Fruit fly (Drosophila melanogaster) whole organism, prepupa: ENCODE measurements around the gene PK2-R1.

Experiments used
- CG10631 ChIP-seq: fragments of 200-800 bp; sonication (Bioruptor generic); optimal IDR thresholded peaks from 2 replicates; lab custom pipeline; 2016; ENCODE audit warnings: missing biosample characterization, missing genetic modification characterization
- CG10669 ChIP-seq: fragments of 200-800 bp; sonication (Bioruptor generic); optimal IDR thresholded peaks from 3 replicates; lab custom pipeline; 2018; ENCODE audit warnings: missing biosample characterization, mild to moderate bottlenecking, missing genetic modification characterization, moderate library complexity
- CG11294 ChIP-seq: fragments of 200-800 bp; sonication (Bioruptor generic); IDR thresholded peaks from 2 replicates; pipeline ENCODE4 v1.3.6; 2022; ENCODE audit warnings: missing biosample characterization, missing genetic modification characterization
- CG15336 ChIP-seq: fragments of 200-800 bp; sonication (Bioruptor generic); IDR thresholded peaks from 2 replicates; pipeline ENCODE4 v1.3.6; 2022; ENCODE audit warnings: missing biosample characterization, missing genetic modification characterization
- CG1621 ChIP-seq: fragments of 200-800 bp; sonication (Bioruptor generic); optimal IDR thresholded peaks from 3 replicates; lab custom pipeline; 2018; ENCODE audit warnings: missing biosample characterization, mild to moderate bottlenecking, missing genetic modification characterization
- CG16779 ChIP-seq: fragments of 200-800 bp; sonication (Bioruptor generic); optimal IDR thresholded peaks from 3 replicates; lab custom pipeline; 2017; ENCODE audit warnings: missing biosample characterization, mild to moderate bottlenecking, missing genetic modification characterization
- CG3032 ChIP-seq: fragments of 200-800 bp; optimal IDR thresholded peaks from 2 replicates; lab custom pipeline; 2019; ENCODE audit warnings: missing biosample characterization, mild to moderate bottlenecking, missing genetic modification characterization, moderate library complexity
- CG31627 ChIP-seq: fragments of 200-800 bp; sonication (Bioruptor generic); optimal IDR thresholded peaks from 3 replicates; lab custom pipeline; 2016; ENCODE audit warnings: missing biosample characterization, missing genetic modification characterization
- CG32006 ChIP-seq: fragments of 200-800 bp; sonication (Bioruptor generic); optimal IDR thresholded peaks from 3 replicates; lab custom pipeline; 2017; ENCODE audit warnings: missing biosample characterization, mild to moderate bottlenecking, missing genetic modification characterization
- CG34406 ChIP-seq: fragments of 200-800 bp; sonication (Bioruptor generic); optimal IDR thresholded peaks from 3 replicates; lab custom pipeline; 2016; ENCODE audit warnings: missing biosample characterization, missing genetic modification characterization
- CG3919 ChIP-seq: fragments of 200-800 bp; sonication (Bioruptor generic); optimal IDR thresholded peaks from 3 replicates; lab custom pipeline; 2016; ENCODE audit warnings: missing biosample characterization, missing genetic modification characterization
- CG4318 ChIP-seq: fragments of 200-800 bp; sonication (Bioruptor generic); optimal IDR thresholded peaks from 3 replicates; lab custom pipeline; 2017; ENCODE audit warnings: missing biosample characterization, mild to moderate bottlenecking, missing genetic modification characterization
- CG6163 ChIP-seq: fragments of 200-800 bp; sonication (Bioruptor generic); IDR thresholded peaks from 3 replicates; pipeline ENCODE4 v1.3.6; 2022; ENCODE audit warnings: missing biosample characterization, missing genetic modification characterization
- CG6276 ChIP-seq: fragments of 200-800 bp; sonication (Bioruptor generic); optimal IDR thresholded peaks from 2 replicates; lab custom pipeline; 2017; ENCODE audit warnings: missing biosample characterization, mild to moderate bottlenecking, missing genetic modification characterization
- CG6808 ChIP-seq: fragments of 200-800 bp; sonication (Bioruptor generic); optimal IDR thresholded peaks from 3 replicates; lab custom pipeline; 2017; ENCODE audit warnings: missing biosample characterization, missing genetic modification characterization, mild to moderate bottlenecking, moderate library complexity, missing genetic modification reagents
- CG6854 ChIP-seq: fragments of 200-800 bp; sonication (Bioruptor generic); optimal IDR thresholded peaks from 2 replicates; lab custom pipeline; 2017; ENCODE audit warnings: missing biosample characterization, mild to moderate bottlenecking, missing genetic modification characterization
- CG8119 ChIP-seq: fragments of 200-800 bp; sonication (Bioruptor generic); IDR thresholded peaks from 3 replicates; pipeline ENCODE4 v1.3.6; 2022; ENCODE audit warnings: missing biosample characterization, missing genetic modification characterization
- CG8319 ChIP-seq: fragments of 200-800 bp; sonication (Bioruptor generic); optimal IDR thresholded peaks from 3 replicates; lab custom pipeline; 2016; ENCODE audit warnings: missing biosample characterization, missing genetic modification characterization
- CG8632 ChIP-seq: fragments of 200-800 bp; sonication (Bioruptor generic); optimal IDR thresholded peaks from 3 replicates; lab custom pipeline; 2016; ENCODE audit warnings: missing biosample characterization, missing genetic modification characterization
- CG9139 ChIP-seq: fragments of 200-800 bp; sonication (Bioruptor generic); optimal IDR thresholded peaks from 3 replicates; lab custom pipeline; 2017; ENCODE audit warnings: missing biosample characterization, mild to moderate bottlenecking, missing genetic modification characterization
- Eip75B ChIP-seq: fragments of 200-800 bp; sonication (Bioruptor generic); optimal IDR thresholded peaks from 3 replicates; lab custom pipeline; 2016; ENCODE audit warnings: missing biosample characterization, missing genetic modification characterization
- Eip93F ChIP-seq: fragments of 200-800 bp; sonication (Bioruptor generic); optimal IDR thresholded peaks from 2 replicates; lab custom pipeline; 2016; ENCODE audit warnings: missing biosample characterization, mild to moderate bottlenecking, missing genetic modification characterization
- Ets21C ChIP-seq: fragments of 200-800 bp; sonication (Bioruptor generic); optimal IDR thresholded peaks from 3 replicates; lab custom pipeline; 2016; ENCODE audit warnings: missing biosample characterization, missing genetic modification characterization
- Ets96B ChIP-seq: fragments of 200-800 bp; optimal IDR thresholded peaks from 2 replicates; lab custom pipeline; 2019; ENCODE audit warnings: missing biosample characterization, mild to moderate bottlenecking, missing genetic modification characterization, moderate library complexity
- Gug ChIP-seq: fragments of 200-800 bp; sonication (Bioruptor generic); IDR thresholded peaks from 2 replicates; pipeline ENCODE4 v1.3.6; 2022; ENCODE audit warnings: missing biosample characterization, missing genetic modification characterization
- Hr38 ChIP-seq: sonication (Bioruptor generic); optimal IDR thresholded peaks from 2 replicates; lab custom pipeline; 2016; ENCODE audit warnings: missing biosample characterization, missing genetic modification characterization
- Hr39 ChIP-seq: fragments of 200-800 bp; sonication (Bioruptor generic); optimal IDR thresholded peaks from 2 replicates; lab custom pipeline; 2016; ENCODE audit warnings: missing biosample characterization, missing genetic modification characterization
- Hr4 ChIP-seq: fragments of 200-800 bp; sonication (Bioruptor generic); optimal IDR thresholded peaks from 3 replicates; lab custom pipeline; 2016; ENCODE audit warnings: missing biosample characterization, missing genetic modification characterization
- Lpt ChIP-seq: fragments of 200-800 bp; sonication (Bioruptor generic); optimal IDR thresholded peaks from 3 replicates; lab custom pipeline; 2016; ENCODE audit warnings: missing biosample characterization, missing genetic modification characterization
- Met ChIP-seq: fragments of 200-800 bp; sonication (Bioruptor generic); optimal IDR thresholded peaks from 3 replicates; lab custom pipeline; 2016; ENCODE audit warnings: missing biosample characterization, missing genetic modification characterization
- OdsH ChIP-seq: fragments of 200-800 bp; sonication (Bioruptor generic); optimal IDR thresholded peaks from 3 replicates; lab custom pipeline; 2016; ENCODE audit warnings: missing biosample characterization, missing genetic modification characterization
- Smox ChIP-seq: fragments of 200-800 bp; sonication (Bioruptor generic); optimal IDR thresholded peaks from 3 replicates; lab custom pipeline; 2016; ENCODE audit warnings: missing biosample characterization, missing genetic modification characterization
- Sox102F ChIP-seq: fragments of 200-800 bp; sonication (Bioruptor generic); optimal IDR thresholded peaks from 2 replicates; lab custom pipeline; 2016; ENCODE audit warnings: missing biosample characterization, mild to moderate bottlenecking, missing genetic modification characterization
- Sox14 ChIP-seq: fragments of 200-800 bp; sonication (Bioruptor generic); optimal IDR thresholded peaks from 3 replicates; lab custom pipeline; 2016; ENCODE audit warnings: missing biosample characterization, missing genetic modification characterization
- achi ChIP-seq: fragments of 200-800 bp; sonication (Bioruptor generic); optimal IDR thresholded peaks from 3 replicates; lab custom pipeline; 2016; ENCODE audit warnings: missing biosample characterization, missing genetic modification characterization
- dsx ChIP-seq: fragments of 200-800 bp; optimal IDR thresholded peaks from 3 replicates; lab custom pipeline; 2019; ENCODE audit warnings: missing biosample characterization, mild to moderate bottlenecking, missing genetic modification characterization, moderate library complexity; ENCODE audit not compliant: poor library complexity, severe bottlenecking
- esn ChIP-seq: fragments of 200-800 bp; sonication (Bioruptor generic); optimal IDR thresholded peaks from 2 replicates; lab custom pipeline; 2016; ENCODE audit warnings: missing biosample characterization, mild to moderate bottlenecking, missing genetic modification characterization, moderate library complexity
- fd59A ChIP-seq: fragments of 200-800 bp; sonication (Bioruptor generic); optimal IDR thresholded peaks from 2 replicates; lab custom pipeline; 2017; ENCODE audit warnings: missing biosample characterization, mild to moderate bottlenecking, missing genetic modification characterization, missing genetic modification reagents
- fd85E ChIP-seq: fragments of 200-800 bp; sonication (Bioruptor generic); optimal IDR thresholded peaks from 3 replicates; lab custom pipeline; 2016; ENCODE audit warnings: missing biosample characterization, missing genetic modification characterization
- fkh ChIP-seq: fragments of 200-800 bp; sonication (Bioruptor generic); optimal IDR thresholded peaks from 3 replicates; lab custom pipeline; 2017; ENCODE audit warnings: missing biosample characterization, mild to moderate bottlenecking, missing genetic modification characterization, moderate library complexity
- lz ChIP-seq: fragments of 200-800 bp; sonication (Bioruptor generic); optimal IDR thresholded peaks from 3 replicates; lab custom pipeline; 2016; ENCODE audit warnings: missing biosample characterization, missing genetic modification characterization
- net ChIP-seq: fragments of 200-800 bp; sonication (Bioruptor generic); optimal IDR thresholded peaks from 3 replicates; lab custom pipeline; 2016; ENCODE audit warnings: missing biosample characterization, missing genetic modification characterization
- pdm3 ChIP-seq: fragments of 200-800 bp; sonication (Bioruptor generic); optimal IDR thresholded peaks from 3 replicates; lab custom pipeline; 2016; ENCODE audit warnings: missing biosample characterization, missing genetic modification characterization
- salr ChIP-seq, 2 experiments: fragments of 200-800 bp; sonication (Bioruptor generic); optimal IDR thresholded peaks; 3 replicates each; lab custom pipeline; 2016 to 2018; ENCODE audit warnings: missing biosample characterization in 2 of 2, missing genetic modification characterization in 2 of 2, mild to moderate bottlenecking in 1 of 2
- spab ChIP-seq: fragments of 200-800 bp; sonication (Bioruptor generic); optimal IDR thresholded peaks from 2 replicates; lab custom pipeline; 2017; ENCODE audit warnings: missing biosample characterization, mild to moderate bottlenecking, missing genetic modification characterization, missing genetic modification reagents
- ss ChIP-seq, 2 experiments: fragments of 200-800 bp; sonication (Bioruptor generic); optimal IDR thresholded peaks; 2 replicates in 1 of 2; 3 replicates in 1 of 2; lab custom pipeline; 2017 to 2018; ENCODE audit warnings: mild to moderate bottlenecking in 2 of 2, missing biosample characterization in 2 of 2, missing genetic modification characterization in 2 of 2, moderate library complexity in 1 of 2
- svp ChIP-seq: fragments of 200-800 bp; sonication (Bioruptor generic); peaks from one replicate; lab custom pipeline; 2016; ENCODE audit warnings: missing biosample characterization, missing genetic modification characterization
- topi ChIP-seq: fragments of 200-800 bp; sonication (Bioruptor generic); optimal IDR thresholded peaks from 3 replicates; lab custom pipeline; 2016; ENCODE audit warnings: missing biosample characterization, missing genetic modification characterization
- vri ChIP-seq: fragments of 200-800 bp; sonication (Bioruptor generic); optimal IDR thresholded peaks from 3 replicates; lab custom pipeline; 2016; ENCODE audit warnings: missing biosample characterization, mild to moderate bottlenecking, missing genetic modification characterization

PK2-R1 gene

DNA sequence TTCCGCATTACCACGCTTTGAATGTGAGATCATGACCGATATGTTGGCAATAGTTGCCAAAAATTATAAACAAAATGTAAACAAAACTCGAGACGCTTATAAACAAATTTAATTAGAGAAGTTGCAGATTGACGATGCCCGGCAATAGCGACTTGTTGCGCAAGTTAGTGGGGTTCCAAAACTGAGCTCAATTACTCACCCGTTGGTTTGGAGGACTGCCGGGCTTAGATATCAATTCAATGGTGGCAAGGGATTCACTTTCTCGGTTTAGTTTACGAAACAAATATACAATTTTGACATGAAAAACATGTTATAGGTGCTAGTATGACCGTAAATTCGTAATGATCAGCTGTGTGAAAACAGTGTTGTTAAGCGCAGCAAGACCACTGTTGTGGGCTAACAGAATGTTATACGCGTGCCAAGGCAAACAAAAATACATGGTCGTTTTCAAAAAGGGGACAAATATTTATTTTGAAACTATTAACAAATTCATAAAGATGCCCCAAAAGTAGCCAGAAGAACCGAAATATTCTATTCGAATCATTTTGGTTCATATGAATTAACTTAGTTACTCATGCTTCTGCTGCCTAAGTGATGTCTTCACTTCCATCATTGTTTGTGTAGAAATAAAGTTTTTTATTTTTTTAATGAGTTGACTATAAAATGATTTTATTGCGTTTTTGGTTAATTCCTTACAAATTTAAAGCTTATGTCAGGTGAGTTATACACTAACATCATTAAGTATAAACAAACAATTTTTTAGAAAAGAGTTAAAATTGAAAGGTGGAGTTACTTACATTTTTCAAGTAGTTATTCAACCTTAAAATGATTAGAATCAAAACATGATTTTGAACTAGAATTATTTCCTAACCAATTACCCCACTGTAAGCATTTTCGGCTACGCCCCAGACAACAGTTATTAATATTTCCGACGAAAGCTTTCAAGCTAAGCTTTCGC, 28.7 kb downstream of the PK2-R1 start, which contains the start of gene Elp6:
Elp6 (minus strand) TSS at position 350 of the 958 bp plus-strand sequence.
- peak; percentile 90 for TF ChIP-seq pdm3
- TF ChIP-seq CG16779 (tag; lab: Kevin White, UChicago), result peak; percentile 21
- TF ChIP-seq Sox102F, result peak; percentile 79
- peak; percentile 86 for TF ChIP-seq Smox (GFP tag; lab: Kevin White, UChicago)
- peak in 1 of 2 experiments; percentile 73 for TF ChIP-seq ss (GFP tag; optimal IDR thresholded peaks at IDR 0.05; lab: Kevin White, UChicago)
- peak; percentile 90 for TF ChIP-seq Eip75B (GFP tag; lab: Kevin White, UChicago)
- TF ChIP-seq lz, result peak; percentile 88
- peak; percentile 79 for TF ChIP-seq CG6808 (GFP tag; lab: Kevin White, UChicago)
- TF ChIP-seq CG8119 (GFP tag; lab: Robert Waterston, UW), result peak; percentile 56; the same call in 2 of the 3 replicates
- TF ChIP-seq CG32006 (GFP tag; lab: Kevin White, UChicago), result peak; percentile 92
- TF ChIP-seq salr (GFP tag; optimal IDR thresholded peaks at IDR 0.05; lab: Kevin White, UChicago), result peak in 1 of 2 experiments; percentile 93
- TF ChIP-seq CG1621, result peak; percentile 28
- peak; percentile 82 for TF ChIP-seq CG34406 (GFP tag; lab: Kevin White, UChicago)
- peak; percentile 84 for TF ChIP-seq net (GFP tag; lab: Kevin White, UChicago)
- TF ChIP-seq esn (GFP tag; lab: Kevin White, UChicago), result peak; percentile 94
- TF ChIP-seq fd59A (GFP tag; lab: Kevin White, UChicago), result peak; percentile 72
- peak; percentile 60 for TF ChIP-seq CG15336 (GFP tag; lab: Robert Waterston, UW)
- TF ChIP-seq Ets96B (tag; lab: Kevin White, UChicago), result peak; percentile 74
- TF ChIP-seq Hr38 (GFP tag; lab: Kevin White, UChicago), result no peak
- TF ChIP-seq Gug (GFP tag; lab: Robert Waterston, UW), result peak; percentile 60
- TF ChIP-seq CG3919 (GFP tag; lab: Kevin White, UChicago), result peak; percentile 86
- peak; percentile 66 for TF ChIP-seq CG3032 (tag; lab: Kevin White, UChicago)
- peak; percentile 50 for TF ChIP-seq fkh
- peak; percentile 82 for TF ChIP-seq CG8632
- no peak for TF ChIP-seq CG9139 (GFP tag; lab: Kevin White, UChicago)
- TF ChIP-seq CG6854 (GFP tag; lab: Kevin White, UChicago), result peak; percentile 31
- TF ChIP-seq topi, result peak; percentile 89
- peak; percentile 74 for TF ChIP-seq Lpt
- peak; percentile 58 for TF ChIP-seq vri
- TF ChIP-seq spab, result peak; percentile 79
- TF ChIP-seq CG10631 (GFP tag; lab: Kevin White, UChicago), result peak; percentile 88
- peak; percentile 85 for TF ChIP-seq Met (GFP tag; lab: Kevin White, UChicago)
- peak; percentile 81 for TF ChIP-seq CG4318 (GFP tag; lab: Kevin White, UChicago)
- TF ChIP-seq svp (GFP tag; lab: Kevin White, UChicago), result peak; percentile 94
- TF ChIP-seq CG10669, result peak; percentile 78
- peak; percentile 29; the same call in 1 of the 2 replicates for TF ChIP-seq CG11294 (GFP tag; lab: Robert Waterston, UW)
- TF ChIP-seq CG6163 (GFP tag; lab: Robert Waterston, UW), result peak; percentile 73
- peak; percentile 85 for TF ChIP-seq OdsH (GFP tag; lab: Kevin White, UChicago)
- TF ChIP-seq Hr4 (GFP tag; lab: Kevin White, UChicago), result peak; percentile 89
- peak; percentile 79 for TF ChIP-seq CG6276
- TF ChIP-seq fd85E (GFP tag; lab: Kevin White, UChicago), result no peak
- TF ChIP-seq CG31627 (GFP tag; lab: Kevin White, UChicago), result peak; percentile 90
- peak; percentile 78 for TF ChIP-seq CG8319 (GFP tag; lab: Kevin White, UChicago)
- peak; percentile 87 for TF ChIP-seq Hr39 (GFP tag; lab: Kevin White, UChicago)
- peak; percentile 85 for TF ChIP-seq achi (GFP tag; lab: Kevin White, UChicago)
- TF ChIP-seq Eip93F (GFP tag; lab: Kevin White, UChicago), result no peak
- peak; percentile 54 for TF ChIP-seq dsx (GFP tag; lab: Kevin White, UChicago)
- peak; percentile 86 for TF ChIP-seq Sox14
- peak; percentile 78 for TF ChIP-seq Ets21C
